Fruit fly (Drosophila melanogaster) whole organism, embryonic: Measurements from ENCODE around the gene CG16789.

ENCODE experiments used
- CG13424 ChIP-seq: fragments of 200-800 bp; sonication (Bioruptor generic); optimal IDR thresholded peaks from 2 replicates; lab custom pipeline; 2019; ENCODE audit warnings: missing biosample characterization, mild to moderate bottlenecking, missing genetic modification characterization, moderate library complexity
- CG16779 ChIP-seq: fragments of 200-800 bp; sonication (Bioruptor generic); IDR thresholded peaks from 2 replicates; pipeline ENCODE4 v1.3.6; 2022; ENCODE audit warnings: missing biosample characterization, missing genetic modification characterization
- CG16863 ChIP-seq: fragments of 200-800 bp; sonication (Bioruptor generic); optimal IDR thresholded peaks from 3 replicates; lab custom pipeline; 2016; ENCODE audit warnings: missing biosample characterization, missing genetic modification characterization
- Hr3 ChIP-seq: fragments of 200-800 bp; sonication (Bioruptor generic); optimal IDR thresholded peaks from 3 replicates; lab custom pipeline; 2016; ENCODE audit warnings: missing biosample characterization, missing genetic modification characterization
- eyg ChIP-seq: fragments of 200-800 bp; sonication (Bioruptor generic); optimal IDR thresholded peaks from 3 replicates; lab custom pipeline; 2016; ENCODE audit warnings: missing biosample characterization, missing genetic modification characterization
- ken ChIP-seq: fragments of 200-800 bp; sonication (Bioruptor generic); IDR thresholded peaks from 3 replicates; pipeline ENCODE4 v1.3.6; 2022; ENCODE audit warnings: missing biosample characterization, missing genetic modification characterization

dm6 chr3R:9532437-9533180, 33.4 kb upstream of the CG16789 start, which contains the start of gene by:
- no peak for TF ChIP-seq eyg
- TF ChIP-seq CG13424 (tag; lab: Kevin White, UChicago): no peak
- TF ChIP-seq ken: no peak
- no peak for TF ChIP-seq CG16863 (GFP tag; lab: Kevin White, UChicago)
- TF ChIP-seq Hr3: no peak
- no peak for TF ChIP-seq CG16779 (GFP tag; lab: Robert Waterston, UW)
